Fruit fly (Drosophila melanogaster) whole organism, embryonic: ENCODE data around the gene Act87E.

ENCODE experiments used
- Adf1 ChIP-seq: fragments of 200-800 bp; sonication (Bioruptor generic); IDR thresholded peaks from 2 replicates; pipeline ENCODE4 v1.3.6; 2022; ENCODE audit warnings: missing biosample characterization, missing genetic modification characterization
- Antp ChIP-seq: fragments of 200-800 bp; sonication (Bioruptor generic); optimal IDR thresholded peaks from 3 replicates; lab custom pipeline; 2016; ENCODE audit warnings: missing biosample characterization, missing genetic modification characterization
- CG10274 ChIP-seq: fragments of 200-800 bp; sonication (Bioruptor generic); optimal IDR thresholded peaks from 3 replicates; lab custom pipeline; 2017; ENCODE audit warnings: missing biosample characterization, mild to moderate bottlenecking, missing genetic modification characterization
- CG10654 ChIP-seq: fragments of 200-800 bp; sonication (Bioruptor generic); optimal IDR thresholded peaks from 2 replicates; lab custom pipeline; 2016; ENCODE audit warnings: missing biosample characterization, missing genetic modification characterization
- CG11398 ChIP-seq: fragments of 200-800 bp; sonication (Bioruptor generic); optimal IDR thresholded peaks from 2 replicates; lab custom pipeline; 2016; ENCODE audit warnings: missing biosample characterization, missing genetic modification characterization
- CG11504 ChIP-seq: fragments of 200-800 bp; sonication (Bioruptor generic); optimal IDR thresholded peaks from 3 replicates; lab custom pipeline; 2019; ENCODE audit warnings: missing biosample characterization, mild to moderate bottlenecking, missing genetic modification characterization, moderate library complexity
- CG11560 ChIP-seq: fragments of 200-800 bp; sonication (Bioruptor generic); IDR thresholded peaks from 3 replicates; pipeline ENCODE4 v1.3.6; 2022; ENCODE audit warnings: missing biosample characterization, missing genetic modification characterization
- CG14050 ChIP-seq: fragments of 200-800 bp; sonication (Bioruptor generic); IDR thresholded peaks from 3 replicates; pipeline ENCODE4 v1.3.6; 2022; ENCODE audit warnings: missing biosample characterization, missing genetic modification characterization
- CG15479 ChIP-seq: fragments of 200-800 bp; sonication (Bioruptor generic); optimal IDR thresholded peaks from 3 replicates; lab custom pipeline; 2019; ENCODE audit warnings: missing biosample characterization, mild to moderate bottlenecking, missing genetic modification characterization, moderate library complexity
- CG17802 ChIP-seq: fragments of 200-800 bp; sonication (Bioruptor generic); optimal IDR thresholded peaks from 2 replicates; lab custom pipeline; 2018; ENCODE audit warnings: missing biosample characterization, mild to moderate bottlenecking, missing genetic modification characterization, moderate library complexity
- CG2712 ChIP-seq: fragments of 200-800 bp; optimal IDR thresholded peaks from 3 replicates; lab custom pipeline; 2019; ENCODE audit warnings: missing biosample characterization, mild to moderate bottlenecking, missing genetic modification characterization, moderate library complexity
- CG4328 ChIP-seq: fragments of 200-800 bp; sonication (Bioruptor generic); optimal IDR thresholded peaks from 3 replicates; lab custom pipeline; 2017; ENCODE audit warnings: missing biosample characterization, missing genetic modification reagents, missing genetic modification characterization
- CG7271 ChIP-seq: fragments of 200-800 bp; sonication (Bioruptor generic); optimal IDR thresholded peaks from 2 replicates; lab custom pipeline; 2018; ENCODE audit warnings: missing biosample characterization, mild to moderate bottlenecking, missing genetic modification characterization, moderate library complexity
- CG8290 ChIP-seq, 3 experiments: fragments of 200-800 bp; sonication (Bioruptor generic); optimal IDR thresholded peaks; 2 replicates each; lab custom pipeline; 2016 to 2019; ENCODE audit warnings: missing biosample characterization in 3 of 3, missing genetic modification characterization in 3 of 3, mild to moderate bottlenecking in 2 of 3, moderate library complexity in 1 of 3
- Dip2 ChIP-seq: fragments of 200-800 bp; sonication (Bioruptor generic); IDR thresholded peaks from 2 replicates; pipeline ENCODE4 v1.3.6; 2022; ENCODE audit warnings: missing biosample characterization, missing genetic modification characterization
- HLH4C ChIP-seq: fragments of 200-800 bp; sonication (Bioruptor generic); IDR thresholded peaks from 3 replicates; pipeline ENCODE4 v1.3.6; 2022; ENCODE audit warnings: missing biosample characterization, missing genetic modification characterization; ENCODE audit not compliant: partially characterized antibody
- Hr51 ChIP-seq, 2 experiments: fragments of 200-800 bp; sonication (Bioruptor generic); optimal IDR thresholded peaks; 2 replicates in 1 of 2; 3 replicates in 1 of 2; lab custom pipeline; 2016 to 2018; ENCODE audit warnings: missing biosample characterization in 2 of 2, missing genetic modification characterization in 2 of 2, mild to moderate bottlenecking in 1 of 2, moderate library complexity in 1 of 2
- Lim3 ChIP-seq: fragments of 200-800 bp; sonication (Bioruptor generic); IDR thresholded peaks from 2 replicates; pipeline ENCODE4 v1.3.6; 2022; ENCODE audit warnings: missing biosample characterization, missing genetic modification characterization
- MTF-1 ChIP-seq: fragments of 200-800 bp; sonication (Bioruptor generic); optimal IDR thresholded peaks from 2 replicates; lab custom pipeline; 2018; ENCODE audit warnings: missing biosample characterization, mild to moderate bottlenecking, missing genetic modification characterization, borderline replicate concordance
- Myb ChIP-seq: fragments of 200-800 bp; sonication (Bioruptor generic); optimal IDR thresholded peaks from 2 replicates; lab custom pipeline; 2016; ENCODE audit warnings: missing biosample characterization, missing genetic modification characterization
- Neu2 ChIP-seq: fragments of 200-800 bp; sonication (Bioruptor generic); optimal IDR thresholded peaks from 3 replicates; lab custom pipeline; 2016; ENCODE audit warnings: missing biosample characterization, missing genetic modification characterization, borderline replicate concordance
- Opbp ChIP-seq: fragments of 200-800 bp; sonication (Bioruptor generic); IDR thresholded peaks from 3 replicates; pipeline ENCODE4 v1.3.6; 2022; ENCODE audit warnings: missing biosample characterization, missing genetic modification characterization; ENCODE audit not compliant: partially characterized antibody
- Ravus ChIP-seq: fragments of 200-800 bp; sonication (Bioruptor generic); IDR thresholded peaks from 2 replicates; pipeline ENCODE4 v1.3.6; 2022; ENCODE audit warnings: missing biosample characterization, missing genetic modification characterization
- Usf ChIP-seq: fragments of 200-800 bp; sonication (Bioruptor generic); optimal IDR thresholded peaks from 2 replicates; lab custom pipeline; 2017; ENCODE audit warnings: missing genotype, missing biosample characterization, missing genetic modification characterization
- Xrp1 ChIP-seq: fragments of 200-800 bp; sonication (Bioruptor generic); IDR thresholded peaks from 2 replicates; pipeline ENCODE4 v1.3.6; 2022; ENCODE audit warnings: missing biosample characterization, missing genetic modification characterization
- ac ChIP-seq: fragments of 200-800 bp; sonication (Bioruptor generic); optimal IDR thresholded peaks from 3 replicates; lab custom pipeline; 2017; ENCODE audit warnings: missing biosample characterization, mild to moderate bottlenecking, missing genetic modification characterization
- croc ChIP-seq: fragments of 200-800 bp; sonication (Bioruptor generic); conservative IDR thresholded peaks from 3 replicates; pipeline ENCODE4 v1.3.6; 2022; ENCODE audit warnings: missing biosample characterization, missing genetic modification characterization
- danr ChIP-seq: fragments of 200-800 bp; sonication (Bioruptor generic); IDR thresholded peaks from 2 replicates; pipeline ENCODE4 v1.3.6; 2022; ENCODE audit warnings: missing biosample characterization, missing genetic modification characterization
- emc ChIP-seq: fragments of 200-800 bp; sonication (Bioruptor generic); optimal IDR thresholded peaks from 2 replicates; lab custom pipeline; 2016; ENCODE audit warnings: missing biosample characterization, missing genetic modification characterization
- fd3F ChIP-seq: fragments of 200-800 bp; sonication (Bioruptor generic); optimal IDR thresholded peaks from 2 replicates; lab custom pipeline; 2018; ENCODE audit warnings: missing biosample characterization, mild to moderate bottlenecking, missing genetic modification characterization, moderate library complexity
- gem ChIP-seq: fragments of 200-800 bp; sonication (Bioruptor generic); optimal IDR thresholded peaks from 2 replicates; lab custom pipeline; 2019; ENCODE audit warnings: missing biosample characterization, mild to moderate bottlenecking, missing genetic modification characterization, moderate library complexity
- gt ChIP-seq: fragments of 200-800 bp; sonication (Bioruptor generic); IDR thresholded peaks from 2 replicates; pipeline ENCODE4 v1.3.6; 2022; ENCODE audit warnings: missing biosample characterization, missing genetic modification characterization
- hbn ChIP-seq: fragments of 200-800 bp; sonication (Bioruptor generic); IDR thresholded peaks from 2 replicates; pipeline ENCODE4 v1.3.6; 2022; ENCODE audit warnings: missing biosample characterization, missing genetic modification characterization; ENCODE audit not compliant: partially characterized antibody
- hkb ChIP-seq, 2 experiments: fragments of 200-800 bp in 1 of 2; fragments of >200 bp in 1 of 2; sonication (Bioruptor generic) in 1 of 2; IDR thresholded peaks in 1 of 2; optimal IDR thresholded peaks in 1 of 2; 2 replicates each; pipeline versions ENCODE4 v1.3.6 to Lab custom; 2017 to 2022; ENCODE audit warnings: missing biosample characterization in 1 of 2, missing genetic modification characterization in 1 of 2
- inv ChIP-seq: fragments of 200-800 bp; sonication (Bioruptor generic); IDR thresholded peaks from 2 replicates; pipeline ENCODE4 v1.3.6; 2022; ENCODE audit warnings: missing biosample characterization, missing genetic modification characterization; ENCODE audit not compliant: partially characterized antibody
- jumu ChIP-seq: fragments of 200-800 bp; sonication (Bioruptor generic); optimal IDR thresholded peaks from 3 replicates; lab custom pipeline; 2016; ENCODE audit warnings: missing biosample characterization, missing genetic modification characterization
- nom ChIP-seq: fragments of 200-800 bp; sonication (Bioruptor generic); optimal IDR thresholded peaks from 2 replicates; lab custom pipeline; 2017; ENCODE audit warnings: missing biosample characterization, missing genetic modification characterization, mild to moderate bottlenecking, moderate library complexity, missing genetic modification reagents
- pnt ChIP-seq: fragments of 200-800 bp; sonication (Bioruptor generic); optimal IDR thresholded peaks from 3 replicates; lab custom pipeline; 2016; ENCODE audit warnings: missing biosample characterization, missing genetic modification characterization
- repo ChIP-seq: fragments of 200-800 bp; sonication (Bioruptor generic); optimal IDR thresholded peaks from 2 replicates; lab custom pipeline; 2016; ENCODE audit warnings: missing biosample characterization, missing genetic modification characterization
- row ChIP-seq: fragments of 200-800 bp; sonication (Bioruptor generic); IDR thresholded peaks from 3 replicates; pipeline ENCODE4 v1.3.6; 2022; ENCODE audit warnings: missing biosample characterization, missing genetic modification characterization
- scrt ChIP-seq: fragments of 200-800 bp; sonication (Bioruptor generic); optimal IDR thresholded peaks from 2 replicates; lab custom pipeline; 2018; ENCODE audit warnings: missing biosample characterization, mild to moderate bottlenecking, missing genetic modification characterization, moderate library complexity
- sens-2 ChIP-seq: fragments of 200-800 bp; sonication (Bioruptor generic); IDR thresholded peaks from 2 replicates; pipeline ENCODE4 v1.3.6; 2022; ENCODE audit warnings: missing biosample characterization, missing genetic modification characterization
- seq ChIP-seq: fragments of 200-800 bp; sonication (Bioruptor generic); IDR thresholded peaks from 2 replicates; pipeline ENCODE4 v1.3.6; 2022; ENCODE audit warnings: missing biosample characterization, missing genetic modification characterization
- shn ChIP-seq: fragments of 200-800 bp; sonication (Bioruptor generic); optimal IDR thresholded peaks from 3 replicates; lab custom pipeline; 2016; ENCODE audit warnings: missing biosample characterization, missing genetic modification characterization
- slp2 ChIP-seq: fragments of 200-800 bp; sonication (Bioruptor generic); optimal IDR thresholded peaks from 2 replicates; lab custom pipeline; 2016; ENCODE audit warnings: missing biosample characterization, missing genetic modification characterization
- tin ChIP-seq: fragments of 200-800 bp; sonication (Bioruptor generic); optimal IDR thresholded peaks from 3 replicates; lab custom pipeline; 2016; ENCODE audit warnings: missing biosample characterization, missing genetic modification characterization
- tup ChIP-seq: fragments of 200-800 bp; sonication (Bioruptor generic); optimal IDR thresholded peaks from 2 replicates; lab custom pipeline; 2016; ENCODE audit warnings: missing biosample characterization, mild to moderate bottlenecking, missing genetic modification characterization, moderate library complexity
- zfh1 ChIP-seq: fragments of 200-800 bp; sonication (Bioruptor generic); IDR thresholded peaks from 3 replicates; pipeline ENCODE4 v1.3.6; 2022; ENCODE audit warnings: missing biosample characterization, missing genetic modification characterization

Gene Act87E

dm6 chr3R:13448354-13448753 is 22.6 kb downstream of the Act87E start (continued):
- TF ChIP-seq inv (no peak), danr (no peak), sens-2 (GFP tag; lab: Robert Waterston, UW) (no peak), Xrp1 (GFP tag; lab: Robert Waterston, UW) (0 out of 2 replicates have a peak, but pooled peaks have one; percentile 47), fd3F (GFP tag; lab: Kevin White, UChicago) (no peak), CG11560 (tag; lab: Robert Waterston, UW) (no peak), CG17802 (tag; lab: Kevin White, UChicago) (no peak), croc (peak; percentile 26; the same call in 1 of the 3 replicates), slp2 (GFP tag; lab: Kevin White, UChicago) (no peak), pnt (no peak), zfh1 (GFP tag; lab: Robert Waterston, UW) (no peak), CG11398 (GFP tag; lab: Kevin White, UChicago) (no peak), Antp (no peak), emc (GFP tag; lab: Kevin White, UChicago) (no peak), hkb (optimal IDR thresholded peaks at IDR 0.05; lab: Kevin White, UChicago) (no peak), hkb (GFP tag; IDR thresholded peaks at IDR 0.05; lab: Robert Waterston, UW) (peak; percentile 42; the same call in 1 of the 2 replicates), CG14050 (no peak), ac (GFP tag; lab: Kevin White, UChicago) (no peak), Opbp (no peak), CG7271 (no peak), seq (GFP tag; lab: Robert Waterston, UW) (no peak), MTF-1 (GFP tag; lab: Kevin White, UChicago) (no peak), CG4328 (GFP tag; lab: Kevin White, UChicago) (no peak), tin (GFP tag; lab: Kevin White, UChicago) (peak; percentile 29), Lim3 (no peak), CG10274 (GFP tag; lab: Kevin White, UChicago) (no peak), shn (GFP tag; lab: Kevin White, UChicago) (no peak), row (GFP tag; lab: Robert Waterston, UW) (peak; percentile 49), hbn (no peak), jumu (GFP tag; lab: Kevin White, UChicago) (no peak), gt (GFP tag; lab: Robert Waterston, UW) (no peak), CG15479 (no peak), CG2712 (tag; lab: Kevin White, UChicago) (peak; percentile 76), CG11504 (tag; lab: Kevin White, UChicago) (peak; percentile 48), Myb (GFP tag; lab: Kevin White, UChicago) (no peak), Ravus (GFP tag; lab: Robert Waterston, UW) (no peak), Dip2 (no peak), repo (GFP tag; lab: Kevin White, UChicago) (no peak), CG10654 (GFP tag; lab: Kevin White, UChicago) (no peak), gem (peak; percentile 71), nom (GFP tag; lab: Kevin White, UChicago) (no peak), HLH4C (no peak), Hr51 (GFP tag; optimal IDR thresholded peaks at IDR 0.05; lab: Kevin White, UChicago) (no peak), Usf (GFP tag; lab: Kevin White, UChicago) (no peak), scrt (GFP tag; lab: Kevin White, UChicago) (no peak), Neu2 (GFP tag; lab: Kevin White, UChicago) (no peak), tup (no peak), CG8290 (GFP tag; optimal IDR thresholded peaks at IDR 0.05; lab: Kevin White, UChicago) (no peak), CG8290 (tag; optimal IDR thresholded peaks at IDR 0.05; lab: Kevin White, UChicago) (no peak), Adf1 (no peak)
